Fruit fly (Drosophila melanogaster): ENCODE data around the gene CG14220.

DNA sequence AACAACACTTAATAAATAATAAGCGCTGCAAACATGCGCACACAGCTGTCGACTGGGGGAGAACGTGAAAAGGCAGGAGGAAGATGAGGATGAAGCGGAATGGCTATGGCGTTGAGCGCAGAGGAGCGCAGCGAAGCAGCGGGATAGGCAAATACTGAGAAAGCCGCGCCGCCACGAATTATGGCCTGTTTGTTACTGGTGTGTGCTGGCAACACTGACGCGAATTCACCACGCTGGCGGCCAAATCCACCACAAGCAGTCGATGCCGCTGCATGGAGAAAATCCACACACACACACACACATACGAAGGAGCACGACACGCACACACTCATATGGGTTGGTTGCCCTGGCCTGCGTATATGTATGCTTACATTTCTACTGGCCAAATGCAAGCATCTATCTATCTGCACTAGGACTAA lies 35.4 kb upstream of the CG14220 start:
- TF ChIP-seq fru (GFP tag; optimal IDR thresholded peaks at IDR 0.05): peak; percentile 27
- TF ChIP-seq Abd-B (GFP tag; optimal IDR thresholded peaks at IDR 0.05): no peak
- peak; percentile 78 for TF ChIP-seq Dif (GFP tag; optimal IDR thresholded peaks at IDR 0.05; ENCODE audit: partially characterized antibody)
- TF ChIP-seq N (GFP tag; optimal IDR thresholded peaks at IDR 0.05): no peak
- TF ChIP-seq h (GFP tag; optimal IDR thresholded peaks at IDR 0.05): peak; percentile 43
- TF ChIP-seq psq (GFP tag; optimal IDR thresholded peaks at IDR 0.05): peak; percentile 79
- no peak for TF ChIP-seq dsf (GFP tag; optimal IDR thresholded peaks at IDR 0.05; ENCODE audit: borderline replicate concordance)

Measured in whole organism, wandering third instar larva.